Fruit fly (Drosophila melanogaster): Measurements from ENCODE around the gene B52.

The B52 gene

DNA sequence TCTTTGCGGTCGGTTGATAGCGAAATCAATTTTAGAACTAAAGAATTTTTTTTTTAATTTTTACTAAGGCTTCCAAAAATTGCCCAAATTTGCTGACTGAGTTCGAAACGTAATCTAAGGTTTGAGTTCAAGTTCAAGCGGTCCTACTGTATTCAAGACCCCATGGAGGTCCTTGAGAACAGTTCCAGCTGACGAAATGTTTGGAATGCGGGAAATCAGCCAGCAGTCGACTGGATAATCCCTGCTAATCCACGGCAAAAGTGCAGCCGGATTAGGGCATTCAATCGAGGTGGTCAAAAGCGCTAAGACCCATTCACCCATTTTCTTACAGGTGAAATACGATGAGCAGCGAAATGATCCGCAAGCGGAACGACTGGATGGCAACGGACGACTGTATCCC, 39.6 kb downstream of the B52 start, which contains the start of gene f-cup:
Gene f-cup (minus strand): TSS at position 101 of the 400 bp plus-strand sequence.
- no peak for TF ChIP-seq CG17801 (GFP tag; optimal IDR thresholded peaks at IDR 0.05; ENCODE audit: partially characterized antibody)

DNA sequence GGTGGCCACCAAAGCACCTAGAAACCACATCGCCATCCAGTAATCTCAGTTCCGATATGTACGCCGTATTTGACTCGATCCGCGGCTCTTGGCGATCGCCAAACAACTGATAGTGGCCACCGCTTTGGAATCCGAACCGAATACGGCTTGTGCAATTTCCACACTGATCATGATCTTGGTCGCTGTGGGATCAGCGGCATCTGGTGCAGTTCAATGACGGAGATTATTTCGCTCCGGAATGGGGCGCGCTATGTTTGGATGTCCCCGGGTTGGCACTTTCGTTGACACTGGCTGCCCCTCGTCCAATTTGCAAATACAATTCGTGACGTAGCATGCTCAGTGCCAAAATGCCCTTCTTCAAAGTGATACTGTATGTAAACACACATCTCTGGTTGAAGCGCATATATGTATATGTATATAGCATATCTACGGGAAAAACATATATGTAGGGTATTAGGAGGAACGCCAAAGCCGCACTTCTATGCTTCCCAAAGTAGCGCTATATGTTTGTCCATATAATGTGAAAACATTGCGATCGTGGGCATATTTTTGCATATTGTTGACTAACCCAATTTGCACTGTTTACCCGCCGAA, 44.3 kb downstream of the B52 start, which contains the start of gene Adgf-D:
Gene Adgf-D (minus strand): TSS at position 111 of the 594 bp plus-strand sequence.
- no peak for TF ChIP-seq CG17801 (GFP tag; optimal IDR thresholded peaks at IDR 0.05; ENCODE audit: partially characterized antibody)

DNA sequence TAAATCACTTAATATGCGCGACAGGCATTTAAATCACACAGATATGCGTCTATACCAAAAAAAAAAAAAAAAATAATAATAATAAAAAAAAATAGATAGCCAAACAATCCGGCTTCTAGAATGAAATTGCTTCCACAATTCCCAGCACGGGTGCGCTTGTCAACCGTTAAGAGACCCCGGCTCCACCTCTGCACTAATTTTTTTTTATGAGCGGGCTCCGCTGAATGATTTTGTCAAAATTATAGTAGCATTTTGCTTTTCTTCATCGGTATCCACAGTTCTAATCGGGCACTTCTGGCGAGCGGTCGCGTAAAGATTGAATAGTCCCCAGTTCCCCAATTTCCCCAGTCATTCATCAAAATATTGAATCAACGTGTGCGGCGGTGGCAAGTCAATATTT, 45.3 kb downstream of the B52 start, which contains the start of gene Adgf-C:
Gene Adgf-C (plus strand): TSS at position 301 of the 400 bp plus-strand sequence.
- TF ChIP-seq CG17801 (GFP tag; optimal IDR thresholded peaks at IDR 0.05; ENCODE audit: partially characterized antibody) = no peak

DNA sequence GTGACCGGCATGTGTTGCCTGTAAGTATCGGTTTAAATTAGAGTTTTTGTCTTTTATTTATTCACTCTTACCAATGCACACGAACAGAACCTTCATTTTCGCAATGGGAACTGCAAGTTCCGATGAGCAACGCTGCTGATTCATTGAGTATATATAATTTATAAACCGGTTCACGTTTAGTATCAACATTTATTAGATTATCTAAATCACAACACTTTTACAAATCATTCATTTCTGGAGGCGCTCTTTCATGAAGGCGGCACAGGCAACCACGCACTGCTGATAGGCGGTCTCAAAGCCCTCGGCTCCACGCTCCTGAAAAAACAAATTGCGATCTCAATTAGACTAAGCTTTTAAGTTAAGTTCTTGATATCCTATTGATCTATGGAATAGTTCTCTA, 48.7 kb downstream of the B52 start, which contains the start of gene Argp:
Gene Argp (minus strand): TSS at position 101 of the 400 bp plus-strand sequence.
- TF ChIP-seq CG17801 (GFP tag; optimal IDR thresholded peaks at IDR 0.05; ENCODE audit: partially characterized antibody) = no peak

DNA sequence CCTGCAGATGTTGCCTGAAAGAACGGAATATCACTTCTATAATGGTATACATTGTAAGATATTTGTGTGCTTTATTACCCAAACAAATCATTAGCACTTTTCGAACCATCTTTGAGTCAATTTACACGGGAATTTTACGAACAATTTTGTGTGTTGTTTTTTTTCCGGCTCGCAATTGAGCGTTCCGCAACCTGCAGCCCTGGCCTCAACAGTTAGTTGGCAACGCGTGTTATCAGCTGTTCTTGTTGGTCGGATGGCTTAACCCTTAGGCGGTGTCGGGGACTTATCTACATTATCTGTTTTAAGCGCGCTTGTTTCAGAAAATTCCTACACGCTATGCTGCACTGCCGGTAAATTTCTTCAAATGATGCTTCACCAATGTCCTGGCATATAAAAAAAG, 49.5 kb downstream of the B52 start:
- TF ChIP-seq CG17801 (GFP tag; optimal IDR thresholded peaks at IDR 0.05; ENCODE audit: partially characterized antibody) = peak; percentile 34

DNA sequence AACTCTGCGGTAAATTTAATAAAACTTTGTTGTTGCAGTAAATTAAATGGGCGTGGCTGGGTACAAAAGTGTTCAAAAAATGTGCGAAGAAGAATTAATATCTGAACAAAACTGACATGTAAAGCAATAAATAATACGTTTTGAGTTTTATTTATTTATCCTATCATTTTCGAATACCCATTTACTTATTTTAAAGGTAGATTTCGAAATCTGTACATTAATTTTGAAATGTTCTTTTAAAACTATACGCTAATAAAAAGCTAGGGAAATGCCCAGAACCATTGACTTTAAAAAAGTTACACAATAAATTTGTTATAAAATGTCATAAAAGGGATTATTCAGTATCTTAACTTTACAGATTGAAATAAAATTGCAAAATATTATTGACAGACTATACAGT, 50.6 kb downstream of the B52 start, which contains the start of the genes primo-1 and primo-2:
Gene primo-1 (minus strand): TSS at position 101 of the 400 bp plus-strand sequence.
Gene primo-2 (minus strand): TSS at position 101 of the 400 bp plus-strand sequence.
- no peak for TF ChIP-seq CG17801 (GFP tag; optimal IDR thresholded peaks at IDR 0.05; ENCODE audit: partially characterized antibody)

DNA sequence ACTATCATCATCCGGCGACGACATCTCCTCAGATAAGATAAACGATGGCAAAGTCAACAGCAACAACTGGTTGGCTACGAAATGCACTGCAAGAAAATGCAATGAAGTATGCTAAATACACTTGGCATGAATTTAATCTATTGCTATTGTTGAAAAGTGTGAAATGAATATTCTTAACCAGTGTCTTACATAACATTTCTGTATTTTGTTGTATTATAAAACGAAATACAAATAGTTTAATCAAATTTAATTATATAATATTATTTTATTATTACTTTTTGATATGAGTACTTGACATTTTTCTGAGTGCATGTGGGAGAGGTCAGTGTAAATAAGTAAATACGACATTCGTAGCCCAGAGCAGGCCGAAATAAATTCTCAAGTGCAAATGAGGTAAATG, 52.4 kb downstream of the B52 start:
- no peak for TF ChIP-seq CG17801 (GFP tag; optimal IDR thresholded peaks at IDR 0.05; ENCODE audit: partially characterized antibody)

DNA sequence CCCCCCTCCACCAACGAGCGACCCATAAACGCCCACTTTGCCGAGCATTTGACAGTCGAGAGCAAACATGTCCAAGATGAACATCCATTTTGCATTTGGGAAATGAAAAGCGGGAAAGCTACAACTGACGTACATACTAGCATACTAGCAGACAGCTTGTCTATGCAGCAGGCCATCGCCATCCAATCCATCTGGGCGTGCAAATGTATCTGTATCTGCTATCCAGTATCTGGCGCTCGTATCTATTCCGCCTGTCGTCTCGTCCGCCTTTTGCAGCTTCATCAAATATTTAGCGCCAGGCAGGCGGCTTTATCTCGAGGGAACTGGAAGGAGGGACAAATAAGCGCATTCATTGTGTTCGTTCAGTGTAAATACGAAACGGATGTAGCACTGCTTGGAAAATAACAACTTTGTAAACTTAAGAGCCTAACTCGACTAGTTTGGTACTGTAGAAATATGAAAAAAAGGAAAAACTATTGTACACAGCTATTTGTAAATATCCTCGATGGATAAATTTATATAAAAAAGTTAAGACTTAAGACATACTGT, 52.9 kb downstream of the B52 start:
- TF ChIP-seq CG17801 (GFP tag; optimal IDR thresholded peaks at IDR 0.05; ENCODE audit: partially characterized antibody) = no peak

DNA sequence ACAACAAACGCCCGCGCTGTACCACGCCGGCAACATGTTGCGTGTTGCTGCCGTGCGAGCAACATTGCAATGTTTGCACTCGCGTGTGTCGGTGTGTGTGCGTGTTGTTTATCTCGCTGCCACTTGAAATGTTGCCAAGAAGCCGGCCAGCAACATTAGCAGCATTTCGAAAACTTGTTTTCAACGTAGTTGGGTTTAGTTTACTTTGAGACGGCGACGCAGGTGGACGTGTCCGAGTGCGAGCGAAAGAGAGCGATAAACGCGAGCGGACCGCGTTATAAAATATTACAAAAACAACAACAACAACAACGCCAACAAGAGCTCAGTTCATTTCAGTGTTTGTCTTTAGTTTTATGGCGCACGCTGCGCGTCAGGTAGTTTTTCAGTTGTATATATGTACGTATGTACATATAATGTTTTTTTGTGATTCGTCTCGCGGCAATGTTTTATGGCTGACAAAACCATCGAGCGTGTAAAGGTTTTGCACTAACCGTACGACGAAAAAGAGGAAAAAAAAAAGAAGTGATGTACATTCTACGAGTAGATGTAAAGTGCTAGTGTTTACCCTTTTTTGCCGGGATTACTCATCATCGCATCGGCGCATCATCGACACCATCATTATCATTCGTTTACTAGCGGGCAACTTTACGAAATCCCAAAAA, 54.0 kb downstream of the B52 start, which contains the start of gene kmr:
Gene kmr (plus strand): TSS at position 196 of the 662 bp plus-strand sequence.
- TF ChIP-seq CG17801 (GFP tag; optimal IDR thresholded peaks at IDR 0.05; ENCODE audit: partially characterized antibody) = peak; percentile 71

DNA sequence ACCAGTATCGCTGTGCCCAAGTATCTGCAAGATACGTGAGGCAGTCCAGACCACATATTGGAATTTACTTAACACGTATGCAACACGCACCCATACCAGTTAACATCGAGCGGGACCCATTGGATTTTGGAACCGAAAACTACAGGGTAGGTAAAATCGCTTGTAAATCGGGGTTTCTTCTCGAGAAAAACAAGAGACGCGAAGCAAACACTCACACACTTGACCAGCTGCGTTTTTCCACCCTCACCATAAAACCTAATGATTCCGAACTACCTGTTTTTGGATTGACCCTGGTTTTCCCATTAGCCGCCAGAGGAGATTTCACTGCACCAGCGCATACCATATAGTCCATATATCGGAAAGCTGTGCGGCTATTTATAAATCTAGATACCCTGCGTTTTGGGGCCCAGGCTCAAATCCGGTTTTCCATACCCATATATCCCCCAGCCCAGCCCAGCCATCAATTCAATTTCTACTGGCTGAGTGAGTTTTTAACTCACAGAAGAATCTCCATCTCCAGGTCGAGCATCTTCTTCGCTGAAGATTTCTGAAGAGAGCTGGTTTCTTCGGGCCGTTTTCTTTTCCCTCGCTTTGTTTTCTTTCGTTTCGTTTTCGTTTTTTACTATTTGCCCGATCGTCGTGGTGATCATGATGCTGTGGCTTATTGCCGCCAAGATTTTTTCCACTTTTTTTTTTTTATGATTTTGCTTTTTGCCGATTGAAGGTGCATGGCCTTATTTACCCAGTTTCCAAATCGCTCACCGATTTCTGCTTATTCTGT, 54.8 kb downstream of the B52 start:
- TF ChIP-seq CG17801 (GFP tag; optimal IDR thresholded peaks at IDR 0.05; ENCODE audit: partially characterized antibody) = no peak

Measured in ovary, adult (tissue).